Fruit fly (Drosophila melanogaster) whole organism, prepupa: ENCODE measurements around the gene CG3123.

Experiments
- CG3919 ChIP-seq: fragments of 200-800 bp; sonication (Bioruptor generic); optimal IDR thresholded peaks from 3 replicates; lab custom pipeline; 2016; ENCODE audit warnings: missing biosample characterization, missing genetic modification characterization
- Sox102F ChIP-seq: fragments of 200-800 bp; sonication (Bioruptor generic); optimal IDR thresholded peaks from 2 replicates; lab custom pipeline; 2016; ENCODE audit warnings: missing biosample characterization, mild to moderate bottlenecking, missing genetic modification characterization
- cyc ChIP-seq: fragments of 200-800 bp; sonication (Bioruptor generic); optimal IDR thresholded peaks from 3 replicates; lab custom pipeline; 2016; ENCODE audit warnings: missing biosample characterization, missing genetic modification characterization

DNA sequence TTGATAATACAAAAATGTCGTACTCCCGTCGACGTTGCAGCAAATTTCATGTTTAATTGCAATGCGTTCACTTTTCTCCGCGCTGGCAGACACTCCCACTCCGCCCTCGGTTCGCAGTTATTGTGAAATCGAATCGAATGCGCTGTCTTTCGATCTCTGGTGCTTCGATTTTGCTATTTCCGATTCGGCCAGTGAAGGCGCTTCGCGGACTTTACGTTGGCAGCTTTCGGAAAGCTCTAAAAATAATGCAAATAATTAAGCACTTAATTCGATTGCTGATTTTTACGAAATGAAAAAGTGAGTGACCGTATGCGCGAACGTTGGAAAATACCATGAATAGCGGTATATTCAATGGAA is 48.9 kb upstream of the CG3123 start, which contains the start of gene Ifrd1:
- TF ChIP-seq CG3919 (GFP tag; lab: Kevin White, UChicago) (no peak), Sox102F (GFP tag; lab: Kevin White, UChicago) (no peak), cyc (GFP tag; lab: Kevin White, UChicago) (no peak)
